Fruit fly (Drosophila melanogaster): Measurements from ENCODE around the gene ClC-a.

Gene ClC-a

dm6 chr3R:11805584-11805983, 7.4 kb downstream of the ClC-a start (continued):
- TF ChIP-seq pdm3 (GFP tag; optimal IDR thresholded peaks at IDR 0.05) (no peak), lz (GFP tag; optimal IDR thresholded peaks at IDR 0.05) (no peak), Met (GFP tag; optimal IDR thresholded peaks at IDR 0.05) (peak; percentile 44), Ets96B (tag; optimal IDR thresholded peaks at IDR 0.05) (no peak), Lpt (GFP tag; optimal IDR thresholded peaks at IDR 0.05) (no peak), fd85E (GFP tag; optimal IDR thresholded peaks at IDR 0.05) (no peak), CG11762 (GFP tag; optimal IDR thresholded peaks at IDR 0.05; ENCODE audit: insufficient read depth) (no peak), CG9139 (GFP tag; optimal IDR thresholded peaks at IDR 0.05) (no peak), salr (GFP tag; optimal IDR thresholded peaks at IDR 0.05) (no peak), fkh (GFP tag; optimal IDR thresholded peaks at IDR 0.05) (no peak), fd59A (GFP tag; optimal IDR thresholded peaks at IDR 0.05) (no peak)

- TF ChIP-seq esn (GFP tag; optimal IDR thresholded peaks at IDR 0.05) (peak; percentile 39), Hr38 (GFP tag; optimal IDR thresholded peaks at IDR 0.05) (no peak), CG15336 (GFP tag; IDR thresholded peaks at IDR 0.05) (0 out of 2 replicates have a peak, but pooled peaks have one; percentile 17), CG3919 (GFP tag; optimal IDR thresholded peaks at IDR 0.05) (no peak), CG6854 (GFP tag; optimal IDR thresholded peaks at IDR 0.05) (peak; percentile 7)
These were observed 16.2 kb downstream of the ClC-a start, which contains the start of gene Sbf for dm6 chr3R:11796780-11797179. Gene Sbf (minus strand): TSS chr3R:11796948.

dm6 chr3R:11786695-11787226, 26.2 kb downstream of the ClC-a start, which contains the start of the genes prd1 and HisCl1:
Gene prd1 (minus strand): TSS chr3R:11787014.
Gene HisCl1 (plus strand): TSS chr3R:11787176.
- TF ChIP-seq CG7368 (GFP tag; optimal IDR thresholded peaks at IDR 0.05) (no peak), Sox15 (GFP tag; optimal IDR thresholded peaks at IDR 0.05) (peak; percentile 65), CG8319 (GFP tag; optimal IDR thresholded peaks at IDR 0.05) (peak; percentile 20), CG4318 (GFP tag; optimal IDR thresholded peaks at IDR 0.05) (no peak), fkh (GFP tag; optimal IDR thresholded peaks at IDR 0.05) (no peak), CG10631 (GFP tag; optimal IDR thresholded peaks at IDR 0.05) (no peak), Gug (GFP tag; IDR thresholded peaks at IDR 0.05) (peak; percentile 60), Eip78C (GFP tag) (no peak), Hr39 (GFP tag; optimal IDR thresholded peaks at IDR 0.05) (no peak), vri (GFP tag; optimal IDR thresholded peaks at IDR 0.05) (no peak), Ets96B (tag; optimal IDR thresholded peaks at IDR 0.05) (no peak), Sox102F (GFP tag; optimal IDR thresholded peaks at IDR 0.05) (no peak), CG11902 (GFP tag; optimal IDR thresholded peaks at IDR 0.05) (peak; percentile 70), fd85E (GFP tag; optimal IDR thresholded peaks at IDR 0.05) (no peak), CG6276 (GFP tag; optimal IDR thresholded peaks at IDR 0.05) (no peak), CG11762 (GFP tag; optimal IDR thresholded peaks at IDR 0.05; ENCODE audit: insufficient read depth) (peak; percentile 16), Eip75B (GFP tag; optimal IDR thresholded peaks at IDR 0.05) (no peak), CG34406 (GFP tag; optimal IDR thresholded peaks at IDR 0.05) (no peak), spab (GFP tag; optimal IDR thresholded peaks at IDR 0.05) (no peak), Smox (GFP tag; optimal IDR thresholded peaks at IDR 0.05) (no peak), CG32006 (GFP tag; optimal IDR thresholded peaks at IDR 0.05) (no peak), dsx (GFP tag; optimal IDR thresholded peaks at IDR 0.05; ENCODE audit: poor library complexity, severe bottlenecking) (no peak), salr (GFP tag; optimal IDR thresholded peaks at IDR 0.05) (peak in 1 of 2 experiments; percentile 9), lz (GFP tag; optimal IDR thresholded peaks at IDR 0.05) (peak; percentile 80), Eip93F (GFP tag; optimal IDR thresholded peaks at IDR 0.05) (no peak), CG6163 (GFP tag; IDR thresholded peaks at IDR 0.05) (peak; percentile 57; the same call in 2 of the 3 replicates), cyc (GFP tag; optimal IDR thresholded peaks at IDR 0.05) (peak; percentile 74), CG10669 (GFP tag; optimal IDR thresholded peaks at IDR 0.05) (peak; percentile 99), CG15336 (GFP tag; IDR thresholded peaks at IDR 0.05) (0 out of 2 replicates have a peak, but pooled peaks have one; percentile 30), CG9139 (GFP tag; optimal IDR thresholded peaks at IDR 0.05) (no peak), Lpt (GFP tag; optimal IDR thresholded peaks at IDR 0.05) (no peak), CG6808 (GFP tag; optimal IDR thresholded peaks at IDR 0.05) (no peak), Sox14 (GFP tag; optimal IDR thresholded peaks at IDR 0.05) (peak; percentile 71), Met (GFP tag; optimal IDR thresholded peaks at IDR 0.05) (no peak), CG8632 (GFP tag; optimal IDR thresholded peaks at IDR 0.05) (no peak), Hr38 (GFP tag; optimal IDR thresholded peaks at IDR 0.05) (no peak), CG16779 (tag; optimal IDR thresholded peaks at IDR 0.05) (no peak), fd59A (GFP tag; optimal IDR thresholded peaks at IDR 0.05) (peak; percentile 38), Ets21C (GFP tag; optimal IDR thresholded peaks at IDR 0.05) (no peak), CG8119 (GFP tag; IDR thresholded peaks at IDR 0.05) (peak; percentile 61), CG1621 (tag; optimal IDR thresholded peaks at IDR 0.05) (no peak), acj6 (GFP tag; optimal IDR thresholded peaks at IDR 0.05) (no peak)
